Fruit fly (Drosophila melanogaster) whole organism, embryonic: ENCODE data around the gene CG13484.

Experiments
- CG10654 ChIP-seq: fragments of 200-800 bp; sonication (Bioruptor generic); optimal IDR thresholded peaks from 2 replicates; lab custom pipeline; 2016; ENCODE audit warnings: missing biosample characterization, missing genetic modification characterization
- CG11247 ChIP-seq: fragments of 200-800 bp; sonication (Bioruptor generic); IDR thresholded peaks from 2 replicates; pipeline ENCODE4 v1.3.6; 2022; ENCODE audit warnings: missing biosample characterization, missing genetic modification characterization
- CG13624 ChIP-seq: fragments of 200-800 bp; sonication (Bioruptor generic); optimal IDR thresholded peaks from 2 replicates; lab custom pipeline; 2016; ENCODE audit warnings: missing biosample characterization, missing genetic modification characterization
- CG14710 ChIP-seq: fragments of 200-800 bp; sonication (Bioruptor generic); optimal IDR thresholded peaks from 3 replicates; lab custom pipeline; 2019; ENCODE audit warnings: missing biosample characterization, mild to moderate bottlenecking, missing genetic modification characterization, moderate library complexity
- CG15601 ChIP-seq: fragments of 200-800 bp; sonication (Bioruptor generic); optimal IDR thresholded peaks from 3 replicates; lab custom pipeline; 2019; ENCODE audit warnings: missing biosample characterization, mild to moderate bottlenecking, missing genetic modification characterization, moderate library complexity
- CG1647 ChIP-seq: fragments of 200-800 bp; sonication (Bioruptor generic); optimal IDR thresholded peaks from 3 replicates; lab custom pipeline; 2016; ENCODE audit warnings: missing biosample characterization, missing genetic modification characterization
- CG17186 ChIP-seq: fragments of 200-800 bp; sonication (Bioruptor generic); optimal IDR thresholded peaks from 3 replicates; lab custom pipeline; 2017; ENCODE audit warnings: missing biosample characterization, missing genetic modification reagents, missing genetic modification characterization
- CG17568 ChIP-seq: fragments of 200-800 bp; sonication (Bioruptor generic); optimal IDR thresholded peaks from 2 replicates; lab custom pipeline; 2018; ENCODE audit warnings: missing biosample characterization, mild to moderate bottlenecking, missing genetic modification characterization, moderate library complexity
- CG17802 ChIP-seq: fragments of 200-800 bp; sonication (Bioruptor generic); optimal IDR thresholded peaks from 2 replicates; lab custom pipeline; 2018; ENCODE audit warnings: missing biosample characterization, mild to moderate bottlenecking, missing genetic modification characterization, moderate library complexity
- CG2199 ChIP-seq: fragments of 200-800 bp; sonication (Bioruptor generic); IDR thresholded peaks from 3 replicates; pipeline ENCODE4 v1.3.6; 2022; ENCODE audit warnings: missing biosample characterization, missing genetic modification characterization
- CG3281 ChIP-seq: fragments of 200-800 bp; sonication (Bioruptor generic); optimal IDR thresholded peaks from 3 replicates; lab custom pipeline; 2017; ENCODE audit warnings: missing biosample characterization, mild to moderate bottlenecking, missing genetic modification characterization
- CG3407 ChIP-seq: fragments of 200-800 bp; sonication (Bioruptor generic); optimal IDR thresholded peaks from 2 replicates; lab custom pipeline; 2018; ENCODE audit warnings: missing biosample characterization, mild to moderate bottlenecking, missing genetic modification characterization
- CG4360 ChIP-seq: fragments of 200-800 bp; sonication (Bioruptor generic); IDR thresholded peaks from 2 replicates; pipeline ENCODE4 v1.3.6; 2022; ENCODE audit warnings: missing biosample characterization, missing genetic modification characterization
- CG4730 ChIP-seq: fragments of 200-800 bp; sonication (Bioruptor generic); IDR thresholded peaks from 2 replicates; pipeline ENCODE4 v1.3.6; 2022; ENCODE audit warnings: missing biosample characterization, missing genetic modification characterization
- CG6689 ChIP-seq: fragments of 200-800 bp; sonication (Bioruptor generic); IDR thresholded peaks from 2 replicates; pipeline ENCODE4 v1.3.6; 2022; ENCODE audit warnings: missing biosample characterization, missing genetic modification characterization
- CG7745 ChIP-seq: fragments of 200-800 bp; sonication (Bioruptor generic); optimal IDR thresholded peaks from 2 replicates; lab custom pipeline; 2018; ENCODE audit warnings: missing biosample characterization, mild to moderate bottlenecking, missing genetic modification characterization, moderate library complexity
- CG8359 ChIP-seq: fragments of 200-800 bp; sonication (Bioruptor generic); optimal IDR thresholded peaks from 2 replicates; lab custom pipeline; 2017; ENCODE audit warnings: missing biosample characterization, mild to moderate bottlenecking, missing genetic modification characterization, borderline replicate concordance
- CG9437 ChIP-seq: fragments of 200-800 bp; sonication (Bioruptor generic); optimal IDR thresholded peaks from 2 replicates; lab custom pipeline; 2018; ENCODE audit warnings: missing biosample characterization, mild to moderate bottlenecking, missing genetic modification characterization
- CG9797 ChIP-seq: fragments of 200-800 bp; sonication (Bioruptor generic); optimal IDR thresholded peaks from 3 replicates; lab custom pipeline; 2018; ENCODE audit warnings: missing biosample characterization, mild to moderate bottlenecking, missing genetic modification characterization
- CoRest ChIP-seq: fragments of 200-800 bp; sonication (Bioruptor generic); optimal IDR thresholded peaks from 3 replicates; lab custom pipeline; 2018; ENCODE audit warnings: missing biosample characterization, mild to moderate bottlenecking, missing genetic modification characterization, moderate library complexity
- Dek ChIP-seq: fragments of 200-800 bp; sonication (Bioruptor generic); optimal IDR thresholded peaks from 3 replicates; lab custom pipeline; 2019; ENCODE audit warnings: missing biosample characterization, mild to moderate bottlenecking, missing genetic modification characterization, moderate library complexity
- E2f2 ChIP-seq: fragments of 200-800 bp; sonication (Bioruptor generic); IDR thresholded peaks from 2 replicates; pipeline ENCODE4 v1.3.6; 2022; ENCODE audit warnings: missing biosample characterization, missing genetic modification characterization
- ERR ChIP-seq: fragments of 200-800 bp; sonication (Bioruptor generic); optimal IDR thresholded peaks from 2 replicates; lab custom pipeline; 2016; ENCODE audit warnings: missing biosample characterization, missing genetic modification characterization
- H2.0 ChIP-seq: fragments of 200-800 bp; sonication (Bioruptor generic); IDR thresholded peaks from 2 replicates; pipeline ENCODE4 v1.3.6; 2022; ENCODE audit warnings: missing biosample characterization, missing genetic modification characterization
- HLH3B ChIP-seq: fragments of 200-800 bp; sonication (Bioruptor generic); IDR thresholded peaks from 2 replicates; pipeline ENCODE4 v1.3.6; 2022; ENCODE audit warnings: missing biosample characterization, missing genetic modification characterization
- Hand ChIP-seq: fragments of 200-800 bp; sonication (Bioruptor generic); optimal IDR thresholded peaks from 2 replicates; lab custom pipeline; 2017; ENCODE audit warnings: mild to moderate bottlenecking, missing biosample characterization, missing genetic modification reagents, missing genetic modification characterization
- HmgD ChIP-seq: fragments of 200-800 bp; sonication (Bioruptor generic); optimal IDR thresholded peaks from 3 replicates; lab custom pipeline; 2016; ENCODE audit warnings: missing biosample characterization, missing genetic modification characterization
- Hmr ChIP-seq: fragments of 200-800 bp; sonication (Bioruptor generic); optimal IDR thresholded peaks from 3 replicates; lab custom pipeline; 2017; ENCODE audit warnings: mild to moderate bottlenecking, missing biosample characterization, missing genetic modification reagents, missing genetic modification characterization
- Hsf ChIP-seq: fragments of 200-800 bp; sonication (Bioruptor generic); optimal IDR thresholded peaks from 3 replicates; lab custom pipeline; 2016; ENCODE audit warnings: missing biosample characterization, missing genetic modification characterization
- MESR4 ChIP-seq: fragments of 200-800 bp; sonication (Bioruptor generic); optimal IDR thresholded peaks from 2 replicates; lab custom pipeline; 2018; ENCODE audit warnings: missing biosample characterization, mild to moderate bottlenecking, missing genetic modification characterization, moderate library complexity
- Mad ChIP-seq: fragments of 200-800 bp; sonication (Bioruptor generic); optimal IDR thresholded peaks from 2 replicates; lab custom pipeline; 2016; ENCODE audit warnings: missing biosample characterization, missing genetic modification characterization
- Nf-YB ChIP-seq: fragments of 200-800 bp; sonication (Bioruptor generic); optimal IDR thresholded peaks from 3 replicates; lab custom pipeline; 2019; ENCODE audit warnings: missing biosample characterization, mild to moderate bottlenecking, missing genetic modification characterization, moderate library complexity
- Nf-YC ChIP-seq: fragments of 200-800 bp; optimal IDR thresholded peaks from 3 replicates; lab custom pipeline; 2019; ENCODE audit warnings: missing biosample characterization, mild to moderate bottlenecking, missing genetic modification characterization, moderate library complexity
- Six4 ChIP-seq: fragments of 200-800 bp; sonication (Bioruptor generic); optimal IDR thresholded peaks from 2 replicates; lab custom pipeline; 2016; ENCODE audit warnings: missing biosample characterization, missing genetic modification characterization
- Spps ChIP-seq: fragments of 200-800 bp; sonication (Bioruptor generic); optimal IDR thresholded peaks from 2 replicates; lab custom pipeline; 2018; ENCODE audit warnings: missing biosample characterization, mild to moderate bottlenecking, missing genetic modification characterization
- Xrp1 ChIP-seq: fragments of 200-800 bp; sonication (Bioruptor generic); IDR thresholded peaks from 2 replicates; pipeline ENCODE4 v1.3.6; 2022; ENCODE audit warnings: missing biosample characterization, missing genetic modification characterization
- fd96Cb ChIP-seq: fragments of 200-800 bp; sonication (Bioruptor generic); optimal IDR thresholded peaks from 2 replicates; lab custom pipeline; 2018; ENCODE audit warnings: missing biosample characterization, mild to moderate bottlenecking, missing genetic modification characterization, moderate library complexity
- ftz-f1 ChIP-seq: fragments of 200-800 bp; sonication (Bioruptor generic); optimal IDR thresholded peaks from 2 replicates; lab custom pipeline; 2016; ENCODE audit warnings: missing biosample characterization, missing genetic modification characterization
- fu2 ChIP-seq: fragments of 200-800 bp; sonication (Bioruptor generic); optimal IDR thresholded peaks from 2 replicates; lab custom pipeline; 2016; ENCODE audit warnings: missing biosample characterization, missing genetic modification characterization
- gem ChIP-seq: fragments of 200-800 bp; sonication (Bioruptor generic); optimal IDR thresholded peaks from 2 replicates; lab custom pipeline; 2019; ENCODE audit warnings: missing biosample characterization, mild to moderate bottlenecking, missing genetic modification characterization, moderate library complexity
- ind ChIP-seq: fragments of 200-800 bp; sonication (Bioruptor generic); optimal IDR thresholded peaks from 3 replicates; lab custom pipeline; 2016; ENCODE audit warnings: missing biosample characterization, missing genetic modification characterization
- luna ChIP-seq: fragments of 200-800 bp; sonication (Bioruptor generic); optimal IDR thresholded peaks from 2 replicates; lab custom pipeline; 2016; ENCODE audit warnings: missing biosample characterization, missing genetic modification characterization
- nerfin-1 ChIP-seq: fragments of 200-800 bp; sonication (Bioruptor generic); optimal IDR thresholded peaks from 3 replicates; lab custom pipeline; 2019; ENCODE audit warnings: missing biosample characterization, mild to moderate bottlenecking, missing genetic modification characterization, moderate library complexity
- prd ChIP-seq, 3 experiments: fragments of >200 bp in 2 of 3; fragments of 200-800 bp in 1 of 3; sonication (Bioruptor generic) in 1 of 3; optimal IDR thresholded peaks in 2 of 3; IDR thresholded peaks in 1 of 3; 2 replicates in 2 of 3; 3 replicates in 1 of 3; pipeline versions ENCODE4 v1.3.6 to Lab custom; 2017 to 2022; ENCODE audit warnings: missing biosample characterization in 1 of 3, missing genetic modification characterization in 1 of 3
- pros ChIP-seq: fragments of 200-800 bp; sonication (Bioruptor generic); optimal IDR thresholded peaks from 3 replicates; lab custom pipeline; 2019; ENCODE audit warnings: missing biosample characterization, mild to moderate bottlenecking, missing genetic modification characterization, moderate library complexity
- sd ChIP-seq: fragments of 200-800 bp; sonication (Bioruptor generic); optimal IDR thresholded peaks from 3 replicates; lab custom pipeline; 2018; ENCODE audit warnings: missing biosample characterization, mild to moderate bottlenecking, missing genetic modification characterization, moderate library complexity
- sens ChIP-seq: fragments of 200-800 bp; sonication (Bioruptor generic); peaks from one replicate; lab custom pipeline; 2016; ENCODE audit warnings: missing biosample characterization, missing genetic modification characterization
- tll ChIP-seq, 2 experiments: fragments of 200-800 bp in 1 of 2; fragments of >200 bp in 1 of 2; sonication (Bioruptor generic) in 1 of 2; optimal IDR thresholded peaks; 2 replicates each; lab custom pipeline; 2017 to 2019; ENCODE audit warnings: missing biosample characterization in 2 of 2, missing genetic modification characterization in 2 of 2, mild to moderate bottlenecking in 1 of 2, moderate library complexity in 1 of 2
- zen ChIP-seq: fragments of 200-800 bp; sonication (Bioruptor generic); optimal IDR thresholded peaks from 3 replicates; lab custom pipeline; 2018; ENCODE audit warnings: missing biosample characterization, mild to moderate bottlenecking, missing genetic modification characterization, moderate library complexity

CG13484 gene

DNA sequence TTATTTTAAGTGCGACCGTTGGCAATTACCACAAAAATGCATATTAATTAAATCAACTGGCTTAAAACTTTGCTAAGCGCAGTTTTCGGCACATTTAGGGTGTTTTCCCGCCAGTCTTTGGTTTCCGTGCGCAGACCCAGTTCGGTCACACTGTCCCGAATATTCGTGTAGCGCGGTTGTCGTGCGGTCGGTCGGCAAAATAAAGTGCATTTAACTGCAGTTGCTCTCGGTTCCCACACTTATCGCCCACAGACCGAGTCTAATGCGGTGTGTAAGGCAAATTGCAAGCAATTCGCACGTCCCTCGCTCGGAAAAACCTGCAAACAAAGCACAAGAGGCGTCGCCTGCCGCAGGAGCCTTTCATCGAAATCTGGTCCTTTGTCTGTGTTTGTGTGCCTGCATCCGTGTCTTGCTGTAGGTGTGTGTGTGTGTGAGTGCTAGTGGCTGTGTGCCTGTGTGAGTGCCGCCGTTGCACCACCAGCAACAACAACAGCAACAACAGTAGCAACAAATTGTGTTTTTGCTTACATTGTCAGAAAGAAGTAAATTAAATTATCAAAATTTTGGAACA, at the start of gene CG13484, which contains the start of gene Frl (continued):
- TF ChIP-seq E2f2 (GFP tag; lab: Robert Waterston, UW) (peak; percentile 71), tll (GFP tag; optimal IDR thresholded peaks at IDR 0.05; lab: Kevin White, UChicago) (peak in 1 of 2 experiments; percentile 46), sd (tag; lab: Kevin White, UChicago) (peak; percentile 36), prd (optimal IDR thresholded peaks at IDR 0.05; lab: Kevin White, UChicago) (no peak), prd (GFP tag; IDR thresholded peaks at IDR 0.05; lab: Robert Waterston, UW) (peak; percentile 52), pros (GFP tag; lab: Kevin White, UChicago) (peak; percentile 4), CG7745 (peak; percentile 2), H2.0 (GFP tag; lab: Robert Waterston, UW) (no peak), zen (peak; percentile 78), ftz-f1 (peak; percentile 57), CG1647 (GFP tag; lab: Kevin White, UChicago) (peak; percentile 40), Dek (tag; lab: Kevin White, UChicago) (peak; percentile 64), CG9797 (GFP tag; lab: Kevin White, UChicago) (peak; percentile 100), Six4 (GFP tag; lab: Kevin White, UChicago) (no peak), Mad (GFP tag; lab: Kevin White, UChicago) (peak; percentile 59), CG10654 (GFP tag; lab: Kevin White, UChicago) (no peak), Nf-YC (tag; lab: Kevin White, UChicago) (peak; percentile 70), CG9437 (GFP tag; lab: Kevin White, UChicago) (no peak), CG15601 (peak; percentile 42), Nf-YB (GFP tag; lab: Kevin White, UChicago) (peak; percentile 53), fu2 (peak; percentile 5), gem (tag; lab: Kevin White, UChicago) (peak; percentile 23), CG8359 (no peak), CoRest (tag; lab: Kevin White, UChicago) (peak; percentile 48), HmgD (GFP tag; lab: Kevin White, UChicago) (no peak), CG4360 (GFP tag; lab: Robert Waterston, UW) (peak; percentile 90), Hand (GFP tag; lab: Kevin White, UChicago) (no peak), CG17568 (GFP tag; lab: Kevin White, UChicago) (no peak), CG4730 (no peak), CG17186 (GFP tag; lab: Kevin White, UChicago) (peak; percentile 96), ind (GFP tag; lab: Kevin White, UChicago) (no peak)

DNA sequence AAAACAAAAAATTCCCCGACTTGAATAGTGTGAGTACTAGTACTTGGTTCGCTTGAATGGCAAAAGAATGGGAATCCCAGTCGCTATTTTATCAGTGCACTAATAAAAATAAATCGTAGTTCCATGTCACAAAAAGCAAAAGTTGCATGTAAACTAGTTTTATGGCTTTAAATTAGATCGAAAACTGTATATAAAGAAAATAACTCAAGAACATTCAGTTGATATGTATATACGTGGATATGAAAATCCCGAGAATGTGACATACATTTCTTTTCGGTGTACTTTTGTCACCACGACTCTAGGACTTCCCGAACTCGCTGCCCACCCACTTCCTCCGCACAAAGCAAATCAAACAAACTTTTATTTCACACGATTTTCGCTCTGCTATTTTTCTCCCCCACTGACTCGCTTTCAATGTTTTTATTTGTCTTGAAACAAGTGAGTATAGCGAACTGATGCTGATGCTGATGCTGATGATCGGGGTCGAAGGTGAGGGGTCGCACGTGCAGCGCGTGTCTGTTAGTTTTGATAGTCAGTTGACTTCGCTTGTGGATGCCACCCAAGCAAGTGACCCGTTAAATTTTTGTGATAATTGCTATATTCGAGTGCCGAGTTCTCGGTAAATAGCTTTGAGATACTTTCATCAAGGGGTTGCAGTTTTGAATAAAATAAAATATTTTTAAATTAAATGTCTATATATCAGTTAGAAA, 48.7 kb upstream of the CG13484 start:
- peak; percentile 8 for TF ChIP-seq CG14710 (tag; lab: Kevin White, UChicago)
- TF ChIP-seq Hsf (GFP tag; lab: Kevin White, UChicago): peak; percentile 10
- no peak for TF ChIP-seq CG2199 (GFP tag; lab: Robert Waterston, UW)
- no peak for TF ChIP-seq luna (GFP tag; lab: Kevin White, UChicago)
- no peak for TF ChIP-seq Hmr (GFP tag; lab: Kevin White, UChicago)
- TF ChIP-seq MESR4 (GFP tag; lab: Kevin White, UChicago): no peak
- TF ChIP-seq sens (GFP tag; lab: Kevin White, UChicago): peak; percentile 74
- TF ChIP-seq HLH3B (GFP tag; lab: Robert Waterston, UW): no peak
- TF ChIP-seq CG11247 (GFP tag; lab: Robert Waterston, UW): no peak
- no peak for TF ChIP-seq CG3281 (GFP tag; lab: Kevin White, UChicago)
- 0 out of 2 replicates have a peak, but pooled peaks have one; percentile 7 for TF ChIP-seq CG6689 (GFP tag; lab: Robert Waterston, UW)
- TF ChIP-seq CG17802 (tag; lab: Kevin White, UChicago): no peak
- TF ChIP-seq ERR (GFP tag; lab: Kevin White, UChicago): no peak
- peak; percentile 22; the same call in 1 of the 2 replicates for TF ChIP-seq Xrp1
- TF ChIP-seq nerfin-1 (tag; lab: Kevin White, UChicago): peak; percentile 6
- TF ChIP-seq Spps (tag; lab: Kevin White, UChicago): no peak
- peak; percentile 28 for TF ChIP-seq fd96Cb (tag; lab: Kevin White, UChicago)
- no peak for TF ChIP-seq CG13624 (GFP tag; lab: Kevin White, UChicago)
- TF ChIP-seq CG3407 (GFP tag; lab: Kevin White, UChicago): no peak
